Fruit fly (Drosophila melanogaster): ENCODE measurements around the gene CG4942.

dm6 chr3L:9025178-9025577 is 47.7 kb upstream of the CG4942 start:
- TF ChIP-seq CG8478 (optimal IDR thresholded peaks at IDR 0.05) (no peak), CTCF (optimal IDR thresholded peaks at IDR 0.05) (no peak)
